Worm (Caenorhabditis elegans): ENCODE data around the gene sut-1.
A peak's percentile ranks its signal among the peaks of the same experiment; 100 is the strongest.

The sut-1 gene

ce11 chrII:1152732-1153131 is 29.7 kb upstream of the sut-1 start:
- TF ChIP-seq dmd-6 (GFP tag; IDR thresholded peaks at IDR 0.05): peak; percentile 43; the same call in 1 of the 2 replicates
- no peak for TF ChIP-seq unc-62 (GFP tag; optimal IDR thresholded peaks at IDR 0.05 in 1 of 2)
- no peak for TF ChIP-seq unc-62 (tag; optimal IDR thresholded peaks at IDR 0.05)
- no peak for TF ChIP-seq zag-1 (tag; optimal IDR thresholded peaks at IDR 0.05)
- TF ChIP-seq daf-16 (GFP tag; optimal IDR thresholded peaks at IDR 0.05): no peak
- TF ChIP-seq daf-16 (tag; optimal IDR thresholded peaks at IDR 0.05): no peak
- peak; percentile 25 for TF ChIP-seq mep-1 (tag; optimal IDR thresholded peaks at IDR 0.05)
- no peak for TF ChIP-seq arid-1 (GFP tag; conservative IDR thresholded peaks at IDR 0.05)
- TF ChIP-seq gei-8 (GFP tag; optimal IDR thresholded peaks at IDR 0.05): no peak
- peak; percentile 54; the same call in 1 of the 2 replicates for TF ChIP-seq tra-1 (GFP tag; IDR thresholded peaks at IDR 0.05)
- peak; percentile 30 for TF ChIP-seq ama-1 (optimal IDR thresholded peaks at IDR 0.05)
- TF ChIP-seq unc-130 (GFP tag; optimal IDR thresholded peaks at IDR 0.05): no peak
- peak in 1 of 2 experiments; percentile 24; a peak in 1 of 4 replicates for TF ChIP-seq madf-5 (GFP tag; IDR thresholded peaks at IDR 0.05)
- TF ChIP-seq R02D3.7 (tag; optimal IDR thresholded peaks at IDR 0.05): no peak
- no peak for TF ChIP-seq nhr-102 (tag; optimal IDR thresholded peaks at IDR 0.05)
- TF ChIP-seq zfp-2 (tag; optimal IDR thresholded peaks at IDR 0.05): no peak
- peak; percentile 58; the same call in 1 of the 2 replicates for TF ChIP-seq D1046.2 (GFP tag; IDR thresholded peaks at IDR 0.05)
- no peak for TF ChIP-seq duxl-1 (tag; optimal IDR thresholded peaks at IDR 0.05; ENCODE audit: poor library complexity)
- TF ChIP-seq lin-38 (GFP tag; IDR thresholded peaks at IDR 0.05): peak; percentile 19; the same call in 1 of the 2 replicates
- TF ChIP-seq lin-13 (GFP tag; optimal IDR thresholded peaks at IDR 0.05): no peak
- TF ChIP-seq cey-2 (tag; optimal IDR thresholded peaks at IDR 0.05; ENCODE audit: borderline replicate concordance, insufficient read depth): no peak
- TF ChIP-seq zfp-3 (GFP tag; conservative IDR thresholded peaks at IDR 0.05): peak; percentile 59; the same call in 1 of the 2 replicates
- TF ChIP-seq lin-29 (GFP tag; IDR thresholded peaks at IDR 0.05): no peak

ce11 chrII:1151810-1152209 is 28.7 kb upstream of the sut-1 start:
- TF ChIP-seq aha-1 (tag) (peak; percentile 75), Y48G9A.11 (GFP tag; IDR thresholded peaks at IDR 0.05) (no peak), madf-5 (GFP tag; IDR thresholded peaks at IDR 0.05) (no peak), pha-4 (GFP tag; IDR thresholded peaks at IDR 0.05) (0 out of 2 replicates have a peak, but pooled peaks have one; percentile 21), pha-4 (tag; optimal IDR thresholded peaks at IDR 0.05) (no peak), unc-62 (GFP tag; optimal IDR thresholded peaks at IDR 0.05 in 1 of 2) (peak in 1 of 2 experiments; percentile 64), unc-62 (tag; optimal IDR thresholded peaks at IDR 0.05) (no peak)

ce11 chrII:1149390-1149789 is 26.3 kb upstream of the sut-1 start:
- TF ChIP-seq egl-43 (GFP tag; IDR thresholded peaks at IDR 0.05) (no peak), aly-2 (tag; optimal IDR thresholded peaks at IDR 0.05) (peak; percentile 16), lin-39 (tag; optimal IDR thresholded peaks at IDR 0.05) (no peak), set-16 (GFP tag; IDR thresholded peaks at IDR 0.05) (peak; percentile 50; the same call in 1 of the 2 replicates), dmd-6 (GFP tag; IDR thresholded peaks at IDR 0.05) (no peak)

ce11 chrII:1143173-1143738 is 20.2 kb upstream of the sut-1 start:
- no peak for TF ChIP-seq mdl-1 (tag; optimal IDR thresholded peaks at IDR 0.05)
- no peak for TF ChIP-seq daf-19 (GFP tag; conservative IDR thresholded peaks at IDR 0.05)
- peak; percentile 39 for TF ChIP-seq hlh-30 (tag; optimal IDR thresholded peaks at IDR 0.05; ENCODE audit: insufficient read depth)
- TF ChIP-seq lsy-2 (tag; optimal IDR thresholded peaks at IDR 0.05): peak in 1 of 2 experiments; percentile 11
- TF ChIP-seq mes-2 (tag; optimal IDR thresholded peaks at IDR 0.05; ENCODE audit: poor library complexity, severe bottlenecking): peak; percentile 38
- TF ChIP-seq nhr-102 (tag; optimal IDR thresholded peaks at IDR 0.05): no peak
- no peak for TF ChIP-seq ztf-7 (tag; optimal IDR thresholded peaks at IDR 0.05)
- TF ChIP-seq F37D6.2 (tag; optimal IDR thresholded peaks at IDR 0.05): no peak
- peak in 1 of 2 experiments; percentile 10 for TF ChIP-seq unc-62 (GFP tag; optimal IDR thresholded peaks at IDR 0.05 in 1 of 2)
- TF ChIP-seq unc-62 (tag; optimal IDR thresholded peaks at IDR 0.05): no peak
- peak; percentile 11 for TF ChIP-seq dpl-1 (GFP tag; optimal IDR thresholded peaks at IDR 0.05)
- 0 out of 2 replicates have a peak, but pooled peaks have one; percentile 29 for TF ChIP-seq php-3 (GFP tag; IDR thresholded peaks at IDR 0.05)
- TF ChIP-seq zip-11 (GFP tag; IDR thresholded peaks at IDR 0.05): no peak
- TF ChIP-seq ceh-28 (tag; optimal IDR thresholded peaks at IDR 0.05): no peak
- TF ChIP-seq dmd-6 (GFP tag; IDR thresholded peaks at IDR 0.05): peak; percentile 62
- no peak for TF ChIP-seq ama-1 (optimal IDR thresholded peaks at IDR 0.05)
- no peak for TF ChIP-seq lin-39 (tag; optimal IDR thresholded peaks at IDR 0.05)
- TF ChIP-seq nhr-28 (tag; optimal IDR thresholded peaks at IDR 0.05): peak; percentile 44
- peak; percentile 24 for TF ChIP-seq mep-1 (tag; optimal IDR thresholded peaks at IDR 0.05)
- peak; percentile 36 for TF ChIP-seq dve-1 (tag; optimal IDR thresholded peaks at IDR 0.05; ENCODE audit: insufficient read depth)
- TF ChIP-seq ceh-62 (tag; optimal IDR thresholded peaks at IDR 0.05): no peak
- TF ChIP-seq tra-1 (GFP tag; IDR thresholded peaks at IDR 0.05): 0 out of 2 replicates have a peak, but pooled peaks have one; percentile 32
